Fruit fly (Drosophila melanogaster) whole organism, embryonic: ENCODE results near the gene H2.0.

Experiments used
- ATbp ChIP-seq: fragments of 200-800 bp; sonication (Bioruptor generic); optimal IDR thresholded peaks from 2 replicates; lab custom pipeline; 2017; ENCODE audit warnings: missing biosample characterization, mild to moderate bottlenecking, missing genetic modification characterization, missing genetic modification reagents
- BtbVII ChIP-seq: fragments of 200-800 bp; sonication (Bioruptor generic); optimal IDR thresholded peaks from 3 replicates; lab custom pipeline; 2017; ENCODE audit warnings: missing biosample characterization, mild to moderate bottlenecking, missing genetic modification characterization
- CG12071 ChIP-seq: fragments of 200-800 bp; sonication (Bioruptor generic); optimal IDR thresholded peaks from 3 replicates; lab custom pipeline; 2018; ENCODE audit warnings: missing biosample characterization, mild to moderate bottlenecking, missing genetic modification characterization
- CG12769 ChIP-seq: fragments of 200-800 bp; sonication (Bioruptor generic); optimal IDR thresholded peaks from 2 replicates; lab custom pipeline; 2019; ENCODE audit warnings: missing biosample characterization, mild to moderate bottlenecking, missing genetic modification characterization, moderate library complexity
- CG14667 ChIP-seq: fragments of 200-800 bp; sonication (Bioruptor generic); IDR thresholded peaks from 2 replicates; pipeline ENCODE4 v1.3.6; 2022; ENCODE audit warnings: missing biosample characterization, missing genetic modification characterization
- CG15011 ChIP-seq: fragments of 200-800 bp; sonication (Bioruptor generic); optimal IDR thresholded peaks from 3 replicates; lab custom pipeline; 2018; ENCODE audit warnings: missing biosample characterization, mild to moderate bottlenecking, missing genetic modification characterization
- CG17361 ChIP-seq: fragments of 200-800 bp; sonication (Bioruptor generic); IDR thresholded peaks from 3 replicates; pipeline ENCODE4 v1.3.6; 2022; ENCODE audit warnings: missing biosample characterization, missing genetic modification characterization
- CG18476 ChIP-seq: fragments of 200-800 bp; sonication (Bioruptor generic); optimal IDR thresholded peaks from 2 replicates; lab custom pipeline; 2016; ENCODE audit warnings: missing biosample characterization, mild to moderate bottlenecking, missing genetic modification characterization
- CG2116 ChIP-seq: fragments of 200-800 bp; sonication (Bioruptor generic); optimal IDR thresholded peaks from 3 replicates; lab custom pipeline; 2018; ENCODE audit warnings: missing biosample characterization, mild to moderate bottlenecking, missing genetic modification characterization
- CG42726 ChIP-seq: fragments of 200-800 bp; sonication (Bioruptor generic); IDR thresholded peaks from 2 replicates; pipeline ENCODE4 v1.3.6; 2022; ENCODE audit warnings: missing biosample characterization, missing genetic modification characterization; ENCODE audit not compliant: partially characterized antibody
- CG5953 ChIP-seq: fragments of 200-800 bp; sonication (Bioruptor generic); IDR thresholded peaks from 2 replicates; pipeline ENCODE4 v1.3.6; 2022; ENCODE audit warnings: missing biosample characterization, missing genetic modification characterization
- CG7556 ChIP-seq: fragments of 200-800 bp; sonication (Bioruptor generic); optimal IDR thresholded peaks from 2 replicates; lab custom pipeline; 2017; ENCODE audit warnings: missing biosample characterization, mild to moderate bottlenecking, missing genetic modification characterization
- CG7745 ChIP-seq: fragments of 200-800 bp; sonication (Bioruptor generic); optimal IDR thresholded peaks from 2 replicates; lab custom pipeline; 2018; ENCODE audit warnings: missing biosample characterization, mild to moderate bottlenecking, missing genetic modification characterization, moderate library complexity
- CG7928 ChIP-seq: fragments of 200-800 bp; sonication (Bioruptor generic); optimal IDR thresholded peaks from 2 replicates; lab custom pipeline; 2017; ENCODE audit warnings: missing biosample characterization, mild to moderate bottlenecking, missing genetic modification characterization
- CG9932 ChIP-seq: fragments of 200-800 bp; sonication (Bioruptor generic); IDR thresholded peaks from 2 replicates; pipeline ENCODE4 v1.3.6; 2022; ENCODE audit warnings: missing biosample characterization, missing genetic modification characterization
- D ChIP-seq, 2 experiments: fragments of 200-800 bp in 1 of 2; fragments of >200 bp in 1 of 2; sonication (Bioruptor generic) in 1 of 2; optimal IDR thresholded peaks; 2 replicates in 1 of 2; 3 replicates in 1 of 2; lab custom pipeline; 2017; ENCODE audit warnings: mild to moderate bottlenecking in 1 of 2, missing biosample characterization in 1 of 2, missing genetic modification characterization in 1 of 2, missing genetic modification reagents in 1 of 2
- Dad ChIP-seq: fragments of 200-800 bp; sonication (Bioruptor generic); optimal IDR thresholded peaks from 3 replicates; lab custom pipeline; 2016; ENCODE audit warnings: missing biosample characterization, missing genetic modification characterization
- Hmx ChIP-seq: fragments of 200-800 bp; sonication (Bioruptor generic); optimal IDR thresholded peaks from 2 replicates; lab custom pipeline; 2016; ENCODE audit warnings: missing biosample characterization, missing genetic modification characterization
- Med ChIP-seq: fragments of 200-800 bp; sonication (Bioruptor generic); peaks from one replicate; lab custom pipeline; 2016; ENCODE audit warnings: missing biosample characterization, missing genetic modification characterization, mild to moderate bottlenecking, inconsistent platforms, moderate library complexity
- Myb ChIP-seq: fragments of 200-800 bp; sonication (Bioruptor generic); optimal IDR thresholded peaks from 2 replicates; lab custom pipeline; 2016; ENCODE audit warnings: missing biosample characterization, missing genetic modification characterization
- Rfx ChIP-seq: fragments of 200-800 bp; sonication (Bioruptor generic); IDR thresholded peaks from 2 replicates; pipeline ENCODE4 v1.3.6; 2022; ENCODE audit warnings: missing biosample characterization, missing genetic modification characterization
- Taf1 ChIP-seq: fragments of 200-800 bp; sonication (Bioruptor generic); IDR thresholded peaks from 2 replicates; pipeline ENCODE4 v1.3.6; 2022; ENCODE audit warnings: missing biosample characterization, missing genetic modification characterization
- Trl ChIP-seq, 3 experiments: fragments of >200 bp in 2 of 3; fragments of 200-800 bp in 1 of 3; sonication (Bioruptor generic) in 1 of 3; optimal IDR thresholded peaks; 2 replicates in 1 of 3; 3 replicates in 2 of 3; lab custom pipeline; 2016 to 2017; ENCODE audit warnings: missing biosample characterization in 1 of 3, missing genetic modification characterization in 1 of 3
- bsh ChIP-seq, 2 experiments: fragments of 200-800 bp; sonication (Bioruptor generic); optimal IDR thresholded peaks; 2 replicates each; lab custom pipeline; 2017 to 2018; ENCODE audit warnings: mild to moderate bottlenecking in 2 of 2, missing biosample characterization in 2 of 2, missing genetic modification characterization in 2 of 2, moderate library complexity in 1 of 2
- btn ChIP-seq: fragments of 200-800 bp; sonication (Bioruptor generic); optimal IDR thresholded peaks from 2 replicates; lab custom pipeline; 2016; ENCODE audit warnings: missing biosample characterization, missing genetic modification characterization
- fru ChIP-seq: fragments of >200 bp; optimal IDR thresholded peaks from 2 replicates; lab custom pipeline; 2017
- gcm2 ChIP-seq: fragments of 200-800 bp; sonication (Bioruptor generic); optimal IDR thresholded peaks from 2 replicates; lab custom pipeline; 2016; ENCODE audit warnings: missing biosample characterization, missing genetic modification characterization
- gsb-n ChIP-seq: fragments of 200-800 bp; sonication (Bioruptor generic); optimal IDR thresholded peaks from 3 replicates; lab custom pipeline; 2018; ENCODE audit warnings: missing biosample characterization, mild to moderate bottlenecking, missing genetic modification characterization
- lab ChIP-seq: fragments of 200-800 bp; sonication (Bioruptor generic); optimal IDR thresholded peaks from 3 replicates; lab custom pipeline; 2017; ENCODE audit warnings: missing biosample characterization, missing genetic modification characterization, mild to moderate bottlenecking, moderate library complexity, missing genetic modification reagents
- lola ChIP-seq, 3 experiments: fragments of >200 bp in 2 of 3; fragments of 200-800 bp in 1 of 3; sonication (Bioruptor generic) in 1 of 3; optimal IDR thresholded peaks; 2 replicates each; lab custom pipeline; 2017 to 2019; ENCODE audit warnings: missing biosample characterization in 3 of 3, missing genetic modification characterization in 3 of 3, mild to moderate bottlenecking in 1 of 3, moderate library complexity in 1 of 3
- lov ChIP-seq, 2 experiments: fragments of 200-800 bp in 1 of 2; fragments of >200 bp in 1 of 2; sonication (Bioruptor generic) in 1 of 2; IDR thresholded peaks in 1 of 2; optimal IDR thresholded peaks in 1 of 2; 2 replicates in 1 of 2; 3 replicates in 1 of 2; pipeline versions ENCODE4 v1.3.6 to Lab custom; 2017 to 2022; ENCODE audit warnings: missing biosample characterization in 1 of 2, missing genetic modification characterization in 1 of 2
- mirr ChIP-seq: fragments of 200-800 bp; sonication (Bioruptor generic); optimal IDR thresholded peaks from 3 replicates; lab custom pipeline; 2018; ENCODE audit warnings: missing biosample characterization, mild to moderate bottlenecking, missing genetic modification characterization
- pzg ChIP-seq: fragments of 200-800 bp; sonication (Bioruptor generic); optimal IDR thresholded peaks from 3 replicates; lab custom pipeline; 2018; ENCODE audit warnings: missing biosample characterization, mild to moderate bottlenecking, missing genetic modification characterization, moderate library complexity
- ro ChIP-seq: fragments of 200-800 bp; sonication (Bioruptor generic); IDR thresholded peaks from 2 replicates; pipeline ENCODE4 v1.3.6; 2022; ENCODE audit warnings: missing biosample characterization, missing genetic modification characterization
- sd ChIP-seq: fragments of 200-800 bp; sonication (Bioruptor generic); optimal IDR thresholded peaks from 3 replicates; lab custom pipeline; 2018; ENCODE audit warnings: missing biosample characterization, mild to moderate bottlenecking, missing genetic modification characterization, moderate library complexity
- sens ChIP-seq: fragments of 200-800 bp; sonication (Bioruptor generic); peaks from one replicate; lab custom pipeline; 2016; ENCODE audit warnings: missing biosample characterization, missing genetic modification characterization
- stc ChIP-seq: fragments of 200-800 bp; sonication (Bioruptor generic); IDR thresholded peaks from 2 replicates; pipeline ENCODE4 v1.3.6; 2022; ENCODE audit warnings: missing biosample characterization, missing genetic modification characterization
- tll ChIP-seq, 2 experiments: fragments of 200-800 bp in 1 of 2; fragments of >200 bp in 1 of 2; sonication (Bioruptor generic) in 1 of 2; optimal IDR thresholded peaks; 2 replicates each; lab custom pipeline; 2017 to 2019; ENCODE audit warnings: missing biosample characterization in 2 of 2, missing genetic modification characterization in 2 of 2, mild to moderate bottlenecking in 1 of 2, moderate library complexity in 1 of 2
- twi ChIP-seq: fragments of 200-800 bp; optimal IDR thresholded peaks from 2 replicates; lab custom pipeline; 2019; ENCODE audit warnings: missing biosample characterization, mild to moderate bottlenecking, missing genetic modification characterization, moderate library complexity
- vvl ChIP-seq: fragments of 200-800 bp; sonication (Bioruptor generic); IDR thresholded peaks from 2 replicates; pipeline ENCODE4 v1.3.6; 2022; ENCODE audit warnings: missing biosample characterization, missing genetic modification characterization
- z ChIP-seq: fragments of 200-800 bp; sonication (Bioruptor generic); IDR thresholded peaks from 3 replicates; pipeline ENCODE4 v1.3.6; 2022; ENCODE audit warnings: missing biosample characterization, missing genetic modification characterization
- zfh1 ChIP-seq: fragments of 200-800 bp; sonication (Bioruptor generic); IDR thresholded peaks from 3 replicates; pipeline ENCODE4 v1.3.6; 2022; ENCODE audit warnings: missing biosample characterization, missing genetic modification characterization

Gene H2.0

DNA sequence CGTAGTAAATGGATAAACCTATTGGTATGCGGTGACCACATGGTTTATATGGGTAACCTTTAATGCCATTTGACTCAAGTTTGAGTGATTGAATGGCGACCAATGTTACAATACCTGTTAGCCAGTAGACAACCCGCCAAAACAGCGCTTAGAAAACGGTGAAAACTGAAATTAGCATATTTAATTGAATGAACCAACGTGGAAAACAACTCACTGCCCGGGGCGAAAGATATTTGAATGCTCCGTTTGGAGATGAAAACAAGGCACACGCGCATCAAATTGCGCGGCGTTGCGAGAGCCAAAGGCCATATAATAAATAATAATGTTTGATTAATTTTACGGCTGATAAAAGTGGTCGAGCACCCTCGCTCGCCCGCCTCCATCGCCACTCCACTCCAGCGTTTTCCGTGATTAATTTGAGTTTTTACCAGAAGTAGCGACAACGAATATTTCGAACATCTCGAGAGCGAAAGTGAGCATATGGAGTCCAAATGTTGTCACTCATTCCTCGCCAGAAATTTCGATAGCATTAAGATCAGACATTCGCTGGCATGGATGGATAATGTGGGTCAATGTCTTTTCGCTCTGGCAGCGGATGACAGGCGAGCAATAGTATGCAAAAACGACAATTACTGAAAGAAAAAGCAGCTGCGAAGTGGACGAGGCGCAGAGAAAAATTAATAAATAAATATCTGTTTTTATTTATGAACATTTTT lies 48.0 kb downstream of the H2.0 start (continued):
- TF ChIP-seq CG2116 (no peak), mirr (GFP tag; lab: Kevin White, UChicago) (no peak), sens (peak; percentile 46), btn (GFP tag; lab: Kevin White, UChicago) (no peak), bsh (GFP tag; optimal IDR thresholded peaks at IDR 0.05; lab: Kevin White, UChicago) (no peak), gsb-n (tag; lab: Kevin White, UChicago) (peak; percentile 6), lola (GFP tag; optimal IDR thresholded peaks at IDR 0.05; lab: Kevin White, UChicago) (no peak), CG12769 (peak; percentile 49), lab (GFP tag; lab: Kevin White, UChicago) (peak; percentile 20), Trl (optimal IDR thresholded peaks at IDR 0.05; lab: Kevin White, UChicago) (no peak), Trl (GFP tag; optimal IDR thresholded peaks at IDR 0.05; lab: Kevin White, UChicago) (no peak), CG42726 (no peak), Rfx (GFP tag; lab: Robert Waterston, UW) (peak; percentile 6; the same call in 1 of the 2 replicates), gcm2 (GFP tag; lab: Kevin White, UChicago) (no peak), CG7556 (GFP tag; lab: Kevin White, UChicago) (no peak), ro (GFP tag; lab: Robert Waterston, UW) (no peak), z (GFP tag; lab: Robert Waterston, UW) (peak; percentile 87), CG14667 (GFP tag; lab: Robert Waterston, UW) (no peak), Med (peak; percentile 61), sd (tag; lab: Kevin White, UChicago) (peak; percentile 55), fru (lab: Kevin White, UChicago) (no peak), twi (peak; percentile 76), lov (optimal IDR thresholded peaks at IDR 0.05; lab: Kevin White, UChicago) (no peak), lov (GFP tag; IDR thresholded peaks at IDR 0.05; lab: Robert Waterston, UW) (0 out of 3 replicates have a peak, but pooled peaks have one; percentile 14), stc (GFP tag; lab: Robert Waterston, UW) (no peak), vvl (GFP tag; lab: Robert Waterston, UW) (peak; percentile 53; the same call in 1 of the 2 replicates), tll (GFP tag; optimal IDR thresholded peaks at IDR 0.05; lab: Kevin White, UChicago) (no peak)

DNA sequence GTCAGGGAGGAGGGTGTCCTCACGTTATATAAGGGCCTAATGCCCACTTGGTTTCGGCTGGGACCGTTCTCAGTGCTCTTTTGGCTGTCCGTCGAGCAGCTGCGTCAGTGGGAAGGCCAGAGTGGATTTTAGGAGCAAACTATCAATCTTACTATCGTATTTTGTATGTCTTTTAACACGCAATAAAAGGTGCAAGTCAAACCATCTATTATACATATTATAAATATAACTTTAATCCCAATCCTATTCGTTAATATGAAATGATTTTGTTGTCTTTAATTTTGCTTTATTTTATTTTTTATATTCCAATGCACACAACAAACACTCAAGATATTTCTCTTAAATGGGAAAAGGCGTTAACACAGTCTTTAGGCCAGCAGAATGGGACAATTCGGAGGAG lies 49.6 kb downstream of the H2.0 start, which contains the start of gene Ucp4B:
Ucp4B (plus strand) TSS at position 301 of the 400 bp plus-strand sequence.
- TF ChIP-seq lab (GFP tag; lab: Kevin White, UChicago) (no peak), CG42726 (no peak), zfh1 (no peak), CG17361 (no peak), CG15011 (GFP tag; lab: Kevin White, UChicago) (no peak), CG9932 (GFP tag; lab: Robert Waterston, UW) (no peak), CG12071 (GFP tag; lab: Kevin White, UChicago) (no peak), BtbVII (GFP tag; lab: Kevin White, UChicago) (no peak), ATbp (GFP tag; lab: Kevin White, UChicago) (no peak), Taf1 (no peak), Dad (no peak), CG7928 (GFP tag; lab: Kevin White, UChicago) (no peak), Hmx (GFP tag; lab: Kevin White, UChicago) (no peak), Myb (no peak), pzg (no peak), CG5953 (no peak), CG7745 (tag; lab: Kevin White, UChicago) (no peak), D (optimal IDR thresholded peaks at IDR 0.05; lab: Kevin White, UChicago) (no peak), D (GFP tag; optimal IDR thresholded peaks at IDR 0.05; lab: Kevin White, UChicago) (no peak), CG18476 (GFP tag; lab: Kevin White, UChicago) (no peak)
